Worm (Caenorhabditis elegans) whole organism, young adult: ENCODE data around the gene ech-6.
A peak's percentile ranks its signal among the peaks of the same experiment; 100 is the strongest.

Experiments used
- B0336.3 ChIP-seq: fragments of 200-800 bp; sonication (Bioruptor generic); IDR thresholded peaks from 2 replicates; pipeline ENCODE4 v1.3.6; 2022; ENCODE audit warnings: missing genetic modification characterization, missing compliant biosample characterization
- F39B2.1 ChIP-seq: fragments of 200-800 bp; sonication (Bioruptor generic); IDR thresholded peaks from 2 replicates; pipeline ENCODE4 v1.3.6; 2022; ENCODE audit warnings: missing genetic modification reagents, missing genetic modification characterization, missing compliant biosample characterization
- F49E8.2 ChIP-seq: sonication (generic microtip); optimal IDR thresholded peaks from 3 replicates; lab custom pipeline; 2017; ENCODE audit warnings: missing genetic modification characterization, mild to moderate bottlenecking, missing compliant biosample characterization, antibody characterized with exemption, moderate library complexity; ENCODE audit not compliant: insufficient read depth
- F52B5.7 ChIP-seq: sonication (generic microtip); optimal IDR thresholded peaks from 2 replicates; lab custom pipeline; 2016; ENCODE audit warnings: mild to moderate bottlenecking, missing genetic modification characterization, missing compliant biosample characterization
- F55B11.4 ChIP-seq: sonication (generic microtip); optimal IDR thresholded peaks from 2 replicates; lab custom pipeline; 2016; ENCODE audit warnings: missing compliant biosample characterization, missing genetic modification characterization, borderline replicate concordance; ENCODE audit not compliant: insufficient read depth
- K12H6.12 ChIP-seq: fragments of 200-800 bp; sonication (Bioruptor generic); optimal IDR thresholded peaks from 2 replicates; lab custom pipeline; 2018; ENCODE audit warnings: mild to moderate bottlenecking, missing genetic modification characterization, missing compliant biosample characterization
- T07F8.4 ChIP-seq: sonication (generic microtip); optimal IDR thresholded peaks from 2 replicates; lab custom pipeline; 2016; ENCODE audit warnings: mild to moderate bottlenecking, missing genetic modification characterization, moderate library complexity, missing compliant biosample characterization
- Y53F4B.3 ChIP-seq: fragments of 200-800 bp; sonication (Bioruptor generic); IDR thresholded peaks from 2 replicates; pipeline ENCODE4 v1.3.6; 2022; ENCODE audit warnings: missing genetic modification reagents, missing genetic modification characterization, missing compliant biosample characterization
- ama-1 ChIP-seq, 3 experiments: fragments of 150-350 bp in 1 of 3; sonication (generic microtip) in 2 of 3; optimal IDR thresholded peaks; 2 replicates each; lab custom pipeline; 2014 to 2018; ENCODE audit warnings: missing biosample characterization in 2 of 3, missing genetic modification characterization in 2 of 3, missing genetic modification reagents in 2 of 3
- athp-1 ChIP-seq: sonication (generic microtip); optimal IDR thresholded peaks from 2 replicates; lab custom pipeline; 2017; ENCODE audit warnings: mild to moderate bottlenecking, missing genetic modification characterization, missing compliant biosample characterization
- attf-6 ChIP-seq: fragments of 200-800 bp; sonication (Bioruptor generic); IDR thresholded peaks from 2 replicates; pipeline ENCODE4 v1.3.6; 2022; ENCODE audit warnings: missing genetic modification reagents, missing genetic modification characterization, missing compliant biosample characterization
- bed-2 ChIP-seq: fragments of 200-800 bp; sonication (Bioruptor generic); IDR thresholded peaks from 2 replicates; pipeline ENCODE4 v1.3.6; 2022; ENCODE audit warnings: missing genetic modification reagents, missing genetic modification characterization, missing compliant biosample characterization
- cebp-1 ChIP-seq, 2 experiments: fragments of 200-800 bp in 1 of 2; sonication (Bioruptor generic) in 1 of 2; sonication (generic microtip) in 1 of 2; IDR thresholded peaks in 1 of 2; optimal IDR thresholded peaks in 1 of 2; 2 replicates each; pipeline versions ENCODE4 v1.3.6 to Lab custom; 2017 to 2022; ENCODE audit warnings: missing compliant biosample characterization in 2 of 2, missing genetic modification characterization in 2 of 2, mild to moderate bottlenecking in 1 of 2, missing genetic modification reagents in 1 of 2, moderate library complexity in 1 of 2
- ceh-100 ChIP-seq: fragments of 200-800 bp; sonication (Bioruptor generic); IDR thresholded peaks from 2 replicates; pipeline ENCODE4 v1.3.6; 2022; ENCODE audit warnings: missing genetic modification reagents, missing genetic modification characterization, missing compliant biosample characterization
- die-1 ChIP-seq: sonication (generic microtip); optimal IDR thresholded peaks from 2 replicates; lab custom pipeline; 2016; ENCODE audit warnings: missing genotype, mild to moderate bottlenecking, missing genetic modification characterization, missing compliant biosample characterization
- egl-18 ChIP-seq: fragments of 200-800 bp; sonication (Bioruptor generic); IDR thresholded peaks from 2 replicates; pipeline ENCODE4 v1.3.6; 2022; ENCODE audit warnings: missing genetic modification reagents, missing genetic modification characterization, missing compliant biosample characterization
- ets-4 ChIP-seq: fragments of 200-800 bp; sonication (Bioruptor generic); optimal IDR thresholded peaks from 2 replicates; lab custom pipeline; 2018; ENCODE audit warnings: mild to moderate bottlenecking, missing genetic modification characterization, missing compliant biosample characterization
- hlh-12 ChIP-seq: sonication (generic microtip); optimal IDR thresholded peaks from 2 replicates; lab custom pipeline; 2016; ENCODE audit warnings: missing genetic modification characterization, missing compliant biosample characterization
- hrde-1 ChIP-seq: sonication (generic microtip); optimal IDR thresholded peaks from 2 replicates; lab custom pipeline; 2016; ENCODE audit warnings: missing genetic modification characterization, mild to moderate bottlenecking, missing compliant biosample characterization, moderate library complexity, missing genotype, missing genetic modification reagents, borderline replicate concordance
- let-526 ChIP-seq: fragments of 200-800 bp; sonication (Bioruptor generic); IDR thresholded peaks from 2 replicates; pipeline ENCODE4 v1.3.6; 2022; ENCODE audit warnings: missing genetic modification reagents, missing genetic modification characterization, missing compliant biosample characterization
- lin-26 ChIP-seq: fragments of 200-800 bp; sonication (Bioruptor generic); IDR thresholded peaks from 2 replicates; pipeline ENCODE4 v1.3.6; 2022; ENCODE audit warnings: missing genetic modification reagents, missing genetic modification characterization, missing compliant biosample characterization
- lin-35 ChIP-seq, 3 experiments: fragments of 150-350 bp in 2 of 3; sonication (generic microtip) in 1 of 3; optimal IDR thresholded peaks; 2 replicates each; lab custom pipeline; 2014 to 2018; ENCODE audit warnings: missing biosample characterization in 3 of 3, missing genetic modification characterization in 3 of 3, missing genetic modification reagents in 3 of 3
- lin-54 ChIP-seq: fragments of 200-800 bp; sonication (Bioruptor generic); optimal IDR thresholded peaks from 2 replicates; lab custom pipeline; 2018; ENCODE audit warnings: mild to moderate bottlenecking, missing genetic modification characterization, missing compliant biosample characterization
- lsy-27 ChIP-seq: sonication (generic microtip); optimal IDR thresholded peaks from 2 replicates; lab custom pipeline; 2017; ENCODE audit warnings: missing genetic modification characterization, mild to moderate bottlenecking, missing compliant biosample characterization, antibody characterized with exemption, missing genotype, borderline replicate concordance; ENCODE audit not compliant: insufficient read depth
- madf-10 ChIP-seq: sonication (generic microtip); optimal IDR thresholded peaks from 2 replicates; lab custom pipeline; 2016; ENCODE audit warnings: mild to moderate bottlenecking, missing genetic modification characterization, missing compliant biosample characterization
- madf-3 ChIP-seq: fragments of 200-800 bp; sonication (Bioruptor generic); IDR thresholded peaks from 2 replicates; pipeline ENCODE4 v1.3.6; 2022; ENCODE audit warnings: missing genetic modification reagents, missing genetic modification characterization, missing compliant biosample characterization
- madf-8 ChIP-seq: fragments of 200-800 bp; sonication (Bioruptor generic); conservative IDR thresholded peaks from 2 replicates; pipeline ENCODE4 v1.3.6; 2022; ENCODE audit warnings: missing genetic modification reagents, missing genetic modification characterization, missing compliant biosample characterization
- mcd-1 ChIP-seq: fragments of 200-800 bp; sonication (Bioruptor generic); IDR thresholded peaks from 2 replicates; pipeline ENCODE4 v1.3.6; 2022; ENCODE audit warnings: missing genetic modification reagents, missing genetic modification characterization, missing compliant biosample characterization
- nfya-2 ChIP-seq: fragments of 200-800 bp; sonication (Bioruptor generic); IDR thresholded peaks from 2 replicates; pipeline ENCODE4 v1.3.6; 2022; ENCODE audit warnings: missing genetic modification reagents, missing genetic modification characterization, missing compliant biosample characterization
- nhr-27 ChIP-seq: fragments of 200-800 bp; sonication (Bioruptor generic); optimal IDR thresholded peaks from 2 replicates; lab custom pipeline; 2018; ENCODE audit warnings: mild to moderate bottlenecking, missing genetic modification characterization, moderate library complexity, missing compliant biosample characterization
- nhr-80 ChIP-seq: sonication (generic microtip); optimal IDR thresholded peaks from 2 replicates; lab custom pipeline; 2016; ENCODE audit warnings: missing genetic modification characterization, missing compliant biosample characterization
- pha-4 ChIP-seq: fragments of 150-350 bp; sonication (generic microtip); optimal IDR thresholded peaks from 2 replicates; lab custom pipeline; 2014; ENCODE audit warnings: missing biosample characterization, missing genetic modification reagents, missing genetic modification characterization
- rcor-1 ChIP-seq: fragments of 200-800 bp; sonication (Bioruptor generic); IDR thresholded peaks from 2 replicates; pipeline ENCODE4 v1.3.6; 2022; ENCODE audit warnings: missing genetic modification reagents, missing genetic modification characterization, missing compliant biosample characterization
- rpc-1 ChIP-seq, 2 experiments: fragments of 150-350 bp in 1 of 2; sonication (generic microtip) in 1 of 2; optimal IDR thresholded peaks; 2 replicates each; lab custom pipeline; 2014 to 2018; ENCODE audit warnings: missing biosample characterization in 1 of 2, missing genetic modification characterization in 1 of 2, missing genetic modification reagents in 1 of 2, missing genotype in 1 of 2
- sdz-38 ChIP-seq: sonication (generic microtip); optimal IDR thresholded peaks from 2 replicates; lab custom pipeline; 2016; ENCODE audit warnings: missing genotype, missing genetic modification characterization, missing compliant biosample characterization
- sea-2 ChIP-seq: fragments of 200-800 bp; sonication (Bioruptor generic); IDR thresholded peaks from 2 replicates; pipeline ENCODE4 v1.3.6; 2022; ENCODE audit warnings: missing genetic modification characterization, missing compliant biosample characterization
- snpc-1.3 ChIP-seq: sonication (generic microtip); optimal IDR thresholded peaks from 2 replicates; lab custom pipeline; 2017; ENCODE audit warnings: missing genetic modification characterization, mild to moderate bottlenecking, missing compliant biosample characterization, antibody characterized with exemption, moderate library complexity, missing genotype, missing genetic modification reagents; ENCODE audit not compliant: insufficient read depth
- snpc-3.4 ChIP-seq: sonication (generic microtip); optimal IDR thresholded peaks from 2 replicates; lab custom pipeline; 2017; ENCODE audit warnings: missing genetic modification characterization, mild to moderate bottlenecking, missing compliant biosample characterization, antibody characterized with exemption, moderate library complexity, missing genotype, missing genetic modification reagents
- snpc-4 ChIP-seq, 5 experiments: fragments of 150-350 bp in 1 of 5; sonication (generic microtip) in 4 of 5; optimal IDR thresholded peaks; 2 replicates each; lab custom pipeline; 2014 to 2018; ENCODE audit warnings: missing genetic modification characterization in 5 of 5, missing biosample characterization in 3 of 5, antibody characterized with exemption in 2 of 5, mild to moderate bottlenecking in 2 of 5, missing compliant biosample characterization in 2 of 5, missing genotype in 2 of 5, moderate library complexity in 2 of 5, missing genetic modification reagents in 1 of 5
- tbp1 ChIP-seq: fragments of 200-800 bp; sonication (Bioruptor generic); optimal IDR thresholded peaks from 2 replicates; lab custom pipeline; 2018; ENCODE audit warnings: mild to moderate bottlenecking, missing genetic modification characterization, missing compliant biosample characterization
- tbx-9 ChIP-seq: sonication (generic microtip); optimal IDR thresholded peaks from 2 replicates; lab custom pipeline; 2016; ENCODE audit warnings: borderline replicate concordance, missing genetic modification characterization, inconsistent platforms, missing compliant biosample characterization
- zfh-2 ChIP-seq: fragments of 200-800 bp; sonication (Bioruptor generic); conservative IDR thresholded peaks from 2 replicates; pipeline ENCODE4 v1.3.6; 2022; ENCODE audit warnings: missing genetic modification reagents, missing genetic modification characterization, missing compliant biosample characterization
- zim-3 ChIP-seq: sonication (generic microtip); optimal IDR thresholded peaks from 2 replicates; lab custom pipeline; 2017; ENCODE audit warnings: mild to moderate bottlenecking, missing genetic modification characterization, moderate library complexity, missing compliant biosample characterization
- ztf-22 ChIP-seq: fragments of 200-800 bp; sonication (Bioruptor generic); optimal IDR thresholded peaks from 2 replicates; lab custom pipeline; 2018; ENCODE audit warnings: mild to moderate bottlenecking, missing genetic modification characterization, moderate library complexity, missing compliant biosample characterization
- ztf-25 ChIP-seq: fragments of 200-800 bp; sonication (Bioruptor generic); IDR thresholded peaks from 2 replicates; pipeline ENCODE4 v1.3.6; 2022; ENCODE audit warnings: missing genetic modification reagents, missing genetic modification characterization, missing compliant biosample characterization

Gene ech-6

DNA sequence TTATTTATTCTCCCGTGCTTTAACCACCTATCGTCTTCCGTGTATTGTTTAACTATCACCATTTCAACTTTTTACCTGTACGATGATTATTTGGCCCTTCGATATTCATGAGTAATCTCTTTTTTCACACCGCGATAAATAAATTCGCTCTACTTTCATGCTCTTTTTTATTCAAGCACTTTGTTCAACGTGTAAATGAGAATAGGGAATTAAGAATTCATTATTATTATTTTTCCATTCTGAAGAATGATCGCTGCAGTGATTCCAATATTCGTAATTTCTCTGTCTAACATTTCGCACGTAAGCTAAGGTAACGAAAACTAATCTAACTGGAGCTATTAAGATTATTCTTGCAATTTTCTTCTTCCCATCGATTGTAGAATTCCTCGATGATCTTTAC is 4.0 kb downstream of the ech-6 start, which contains the start of gene T05G5.4 (continued):
- no peak for TF ChIP-seq lsy-27 (tag; lab: Kevin White, UChicago)
- TF ChIP-seq zfh-2 (GFP tag; lab: Robert Waterston, UW): no peak
- no peak for TF ChIP-seq bed-2 (GFP tag; lab: Robert Waterston, UW)
- peak; percentile 4 for TF ChIP-seq snpc-3.4 (tag; lab: Kevin White, UChicago)
- TF ChIP-seq nhr-80 (tag; lab: Kevin White, UChicago): no peak
- no peak for TF ChIP-seq die-1 (tag; lab: Kevin White, UChicago)
- TF ChIP-seq nhr-27 (tag; lab: Kevin White, UChicago): no peak
- TF ChIP-seq sdz-38 (tag; lab: Kevin White, UChicago): no peak
- TF ChIP-seq lin-26 (GFP tag; lab: Robert Waterston, UW): peak; percentile 55
- peak; percentile 62; the same call in 1 of the 2 replicates for TF ChIP-seq F39B2.1 (GFP tag; lab: Robert Waterston, UW)
- no peak for TF ChIP-seq madf-10 (tag; lab: Kevin White, UChicago)
- no peak for TF ChIP-seq pha-4 (tag; lab: Kevin White, UChicago)
- TF ChIP-seq ama-1 (optimal IDR thresholded peaks at IDR 0.05; lab: Kevin White, UChicago): no peak
- no peak for TF ChIP-seq ama-1 (GFP tag; optimal IDR thresholded peaks at IDR 0.05; lab: Kevin White, UChicago)
- TF ChIP-seq T07F8.4 (tag; lab: Kevin White, UChicago): no peak
- TF ChIP-seq ceh-100: peak; percentile 63
- TF ChIP-seq tbx-9 (tag; lab: Kevin White, UChicago): no peak
- 0 out of 2 replicates have a peak, but pooled peaks have one; percentile 47 for TF ChIP-seq B0336.3 (GFP tag; lab: Robert Waterston, UW)
- no peak for TF ChIP-seq egl-18 (GFP tag; lab: Robert Waterston, UW)
- TF ChIP-seq ztf-25 (GFP tag; lab: Robert Waterston, UW): 0 out of 2 replicates have a peak, but pooled peaks have one; percentile 23
- peak; percentile 15 for TF ChIP-seq athp-1 (tag; lab: Kevin White, UChicago)
- TF ChIP-seq F55B11.4: no peak
- TF ChIP-seq ztf-22 (GFP tag; lab: Kevin White, UChicago): no peak
- 0 out of 2 replicates have a peak, but pooled peaks have one; percentile 38 for TF ChIP-seq madf-3
- TF ChIP-seq rpc-1 (optimal IDR thresholded peaks at IDR 0.05; lab: Kevin White, UChicago): no peak
- TF ChIP-seq rpc-1 (tag; optimal IDR thresholded peaks at IDR 0.05; lab: Kevin White, UChicago): no peak
- TF ChIP-seq snpc-1.3 (tag; lab: Kevin White, UChicago): peak; percentile 46
- TF ChIP-seq F49E8.2: no peak
- peak; percentile 37; the same call in 1 of the 2 replicates for TF ChIP-seq attf-6 (GFP tag; lab: Robert Waterston, UW)
- TF ChIP-seq lin-35 (GFP tag; optimal IDR thresholded peaks at IDR 0.05; lab: Kevin White, UChicago): no peak
- TF ChIP-seq nfya-2 (GFP tag; lab: Robert Waterston, UW): no peak
- TF ChIP-seq lin-54 (GFP tag; lab: Kevin White, UChicago): peak; percentile 46
- TF ChIP-seq Y53F4B.3 (GFP tag; lab: Robert Waterston, UW): no peak
- no peak for TF ChIP-seq madf-8 (GFP tag; lab: Robert Waterston, UW)
- peak; percentile 43; the same call in 1 of the 2 replicates for TF ChIP-seq mcd-1 (GFP tag; lab: Robert Waterston, UW)
- TF ChIP-seq let-526 (GFP tag; lab: Robert Waterston, UW): no peak
- TF ChIP-seq ets-4: no peak
- no peak for TF ChIP-seq rcor-1 (GFP tag; lab: Robert Waterston, UW)
- TF ChIP-seq F52B5.7 (tag; lab: Kevin White, UChicago): no peak
- no peak for TF ChIP-seq snpc-4 (GFP tag; optimal IDR thresholded peaks at IDR 0.05; lab: Kevin White, UChicago)
- TF ChIP-seq snpc-4 (tag; optimal IDR thresholded peaks at IDR 0.05; lab: Kevin White, UChicago): no peak
- TF ChIP-seq cebp-1 (GFP tag; IDR thresholded peaks at IDR 0.05; lab: Robert Waterston, UW): no peak
- TF ChIP-seq cebp-1 (tag; optimal IDR thresholded peaks at IDR 0.05; lab: Kevin White, UChicago): peak; percentile 7
- TF ChIP-seq hrde-1 (tag; lab: Kevin White, UChicago): peak; percentile 59
- TF ChIP-seq sea-2 (GFP tag; lab: Robert Waterston, UW): no peak
- TF ChIP-seq zim-3 (tag; lab: Kevin White, UChicago): no peak
- no peak for TF ChIP-seq hlh-12 (tag; lab: Kevin White, UChicago)
- peak; percentile 20 for TF ChIP-seq tbp1 (GFP tag; lab: Kevin White, UChicago)
- TF ChIP-seq K12H6.12 (tag; lab: Kevin White, UChicago): no peak
